Worm (Caenorhabditis elegans) whole organism, L1 larva: Measurements from ENCODE around the gene scl-1.

ENCODE experiments used
- aly-2 ChIP-seq: fragments of 150-350 bp; optimal IDR thresholded peaks from 2 replicates; lab custom pipeline; 2014; ENCODE audit warnings: missing biosample characterization, missing genetic modification characterization
- ceh-88 ChIP-seq: fragments of 200-800 bp; sonication (Bioruptor generic); IDR thresholded peaks from 2 replicates; pipeline ENCODE4 v1.3.6; 2022; ENCODE audit warnings: missing genetic modification characterization, missing compliant biosample characterization
- dpl-1 ChIP-seq, 3 experiments: fragments of 150-350 bp in 2 of 3; sonication (generic microtip) in 1 of 3; optimal IDR thresholded peaks; 2 replicates each; lab custom pipeline; 2014 to 2017; ENCODE audit warnings: missing biosample characterization in 3 of 3, missing genetic modification characterization in 3 of 3, missing genetic modification reagents in 3 of 3
- hlh-4 ChIP-seq: sonication (generic microtip); optimal IDR thresholded peaks from 2 replicates; lab custom pipeline; 2016; ENCODE audit warnings: mild to moderate bottlenecking, missing genetic modification characterization, missing compliant biosample characterization
- lin-39 ChIP-seq: fragments of 150-350 bp; optimal IDR thresholded peaks from 2 replicates; lab custom pipeline; 2014; ENCODE audit warnings: missing biosample characterization, missing genetic modification reagents, missing genetic modification characterization
- nhr-77 ChIP-seq: fragments of 150-350 bp; optimal IDR thresholded peaks from 2 replicates; lab custom pipeline; 2014; ENCODE audit warnings: missing biosample characterization, missing genetic modification characterization
- pag-3 ChIP-seq: sonication (generic microtip); optimal IDR thresholded peaks from 2 replicates; lab custom pipeline; 2017; ENCODE audit warnings: missing genetic modification characterization, mild to moderate bottlenecking, missing compliant biosample characterization, antibody characterized with exemption, borderline replicate concordance; ENCODE audit not compliant: insufficient read depth
- unc-130 ChIP-seq: fragments of 150-350 bp; optimal IDR thresholded peaks from 2 replicates; lab custom pipeline; 2017; ENCODE audit warnings: missing biosample characterization, missing genetic modification characterization, inconsistent platforms
- ztf-11 ChIP-seq, 2 experiments: sonication (generic microtip); optimal IDR thresholded peaks; 2 replicates each; lab custom pipeline; 2016 to 2017; ENCODE audit warnings: missing genetic modification characterization in 2 of 2, missing biosample characterization in 1 of 2, missing compliant biosample characterization in 1 of 2

DNA sequence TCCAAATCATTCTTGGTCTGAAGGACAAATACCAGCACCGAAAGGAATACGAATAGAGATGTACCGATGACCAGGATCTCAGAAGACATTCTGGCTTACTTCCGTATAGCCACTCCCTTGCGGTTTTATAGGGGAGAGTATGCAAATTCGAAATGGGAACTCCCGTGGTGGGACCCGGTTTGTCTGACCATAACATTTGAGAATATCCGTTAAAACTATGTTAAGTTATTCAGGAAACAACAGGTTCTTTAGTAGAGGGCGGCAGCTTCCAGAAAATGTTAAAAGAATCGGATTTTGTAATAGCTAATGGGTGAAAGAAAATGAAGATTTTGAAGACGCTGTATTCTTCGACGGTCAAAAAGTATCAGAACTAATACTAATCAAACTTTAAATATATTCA, 11.1 kb downstream of the scl-1 start, which contains the start of gene col-131:
- TF ChIP-seq ztf-11 (tag; optimal IDR thresholded peaks at IDR 0.05; lab: Kevin White, UChicago) (no peak), nhr-77 (no peak), ceh-88 (no peak), hlh-4 (tag; lab: Kevin White, UChicago) (no peak), pag-3 (tag; lab: Kevin White, UChicago) (no peak), unc-130 (tag; lab: Kevin White, UChicago) (no peak), dpl-1 (GFP tag; optimal IDR thresholded peaks at IDR 0.05; lab: Kevin White, UChicago) (no peak), aly-2 (tag; lab: Kevin White, UChicago) (no peak), lin-39 (no peak)
